Worm (Caenorhabditis elegans) whole organism, L4/young adult: ENCODE measurements around the gene C16C8.8.

ENCODE experiments used
- W03F9.2 ChIP-seq: fragments of 150-350 bp; optimal IDR thresholded peaks from 2 replicates; lab custom pipeline; 2014; ENCODE audit warnings: missing biosample characterization, missing genetic modification characterization
- dao-5 ChIP-seq: sonication (generic microtip); optimal IDR thresholded peaks from 2 replicates; lab custom pipeline; 2016; ENCODE audit warnings: missing genotype, missing genetic modification characterization, moderate library complexity, missing compliant biosample characterization
- him-1 ChIP-seq: sonication (generic microtip); optimal IDR thresholded peaks from 2 replicates; lab custom pipeline; 2016; ENCODE audit warnings: missing genotype, missing genetic modification reagents, missing genetic modification characterization, missing compliant biosample characterization

C16C8.8 gene

ce11 chrII:3414383-3414910, 47.0 kb downstream of the C16C8.8 start, which contains the start of the genes F18A12.7 and F18A12.2:
TSS of gene F18A12.7 (minus strand) at chrII:3414483.
TSS of gene F18A12.2 (plus strand) at chrII:3414860.
- no peak for TF ChIP-seq him-1 (tag; lab: Kevin White, UChicago)
- no peak for TF ChIP-seq W03F9.2 (tag; lab: Kevin White, UChicago)
- no peak for TF ChIP-seq dao-5
